Worm (Caenorhabditis elegans): ENCODE results near the gene popl-7.

ce11 chrIV:13331285-13331684 lies 39.2 kb upstream of the popl-7 start, which contains the start of gene pqn-74:
- TF ChIP-seq ceh-32 (tag; optimal IDR thresholded peaks at IDR 0.05; ENCODE audit: poor library complexity), result no peak
- TF ChIP-seq fos-1 (tag; optimal IDR thresholded peaks at IDR 0.05), result no peak
